Fruit fly (Drosophila melanogaster): Measurements from ENCODE around the gene Kots.

Gene Kots

dm6 chr3R:13915646-13916045 lies 48.3 kb downstream of the Kots start (continued):
- TF ChIP-seq scrt (GFP tag; optimal IDR thresholded peaks at IDR 0.05), result peak; percentile 30
- peak; percentile 31 for TF ChIP-seq CG13624 (GFP tag; optimal IDR thresholded peaks at IDR 0.05)
- peak; percentile 79 for TF ChIP-seq sob (GFP tag; IDR thresholded peaks at IDR 0.05)
- TF ChIP-seq CG4707 (GFP tag; optimal IDR thresholded peaks at IDR 0.05), result peak; percentile 12
- peak; percentile 49 for TF ChIP-seq CG6813 (GFP tag; optimal IDR thresholded peaks at IDR 0.05)
- TF ChIP-seq tll (GFP tag; optimal IDR thresholded peaks at IDR 0.05), result no peak
- peak; percentile 62 for TF ChIP-seq CG13775 (GFP tag; optimal IDR thresholded peaks at IDR 0.05)
- no peak for TF ChIP-seq Drgx (GFP tag; IDR thresholded peaks at IDR 0.05)
- TF ChIP-seq al (GFP tag; IDR thresholded peaks at IDR 0.05), result peak; percentile 54; the same call in 1 of the 2 replicates
- TF ChIP-seq sima (GFP tag; optimal IDR thresholded peaks at IDR 0.05), result no peak
- TF ChIP-seq bcd (GFP tag; optimal IDR thresholded peaks at IDR 0.05), result peak; percentile 68
- no peak for TF ChIP-seq schlank (tag; optimal IDR thresholded peaks at IDR 0.05)
- no peak for TF ChIP-seq CG4282 (GFP tag; optimal IDR thresholded peaks at IDR 0.05)
- TF ChIP-seq Oli (tag; optimal IDR thresholded peaks at IDR 0.05), result peak; percentile 70
- no peak for TF ChIP-seq HLH4C (GFP tag; IDR thresholded peaks at IDR 0.05; ENCODE audit: partially characterized antibody)
- TF ChIP-seq onecut (GFP tag; IDR thresholded peaks at IDR 0.05), result peak; percentile 61
- TF ChIP-seq Dip2 (GFP tag; IDR thresholded peaks at IDR 0.05), result peak; percentile 30; the same call in 1 of the 2 replicates
- TF ChIP-seq sd (tag; optimal IDR thresholded peaks at IDR 0.05), result no peak
- TF ChIP-seq Pdp1 (GFP tag; optimal IDR thresholded peaks at IDR 0.05), result peak; percentile 52 to 62
- TF ChIP-seq br (optimal IDR thresholded peaks at IDR 0.05), result no peak
- 0 out of 2 replicates have a peak, but pooled peaks have one; percentile 50 for TF ChIP-seq ro (GFP tag; IDR thresholded peaks at IDR 0.05)
- no peak for TF ChIP-seq kni (GFP tag; optimal IDR thresholded peaks at IDR 0.05)
- TF ChIP-seq sc (optimal IDR thresholded peaks at IDR 0.05), result no peak
- TF ChIP-seq sc (GFP tag; optimal IDR thresholded peaks at IDR 0.05), result peak; percentile 50
- no peak for TF ChIP-seq mld (GFP tag; IDR thresholded peaks at IDR 0.05; ENCODE audit: partially characterized antibody)
- peak; percentile 44 for TF ChIP-seq CG8290 (GFP tag; optimal IDR thresholded peaks at IDR 0.05)
- TF ChIP-seq CG8290 (tag; optimal IDR thresholded peaks at IDR 0.05), result peak in 1 of 2 experiments; percentile 22
- TF ChIP-seq CG3847 (GFP tag; IDR thresholded peaks at IDR 0.05), result peak; percentile 51
- peak; percentile 36 for TF ChIP-seq Six4 (GFP tag; optimal IDR thresholded peaks at IDR 0.05)
- TF ChIP-seq Taf1 (GFP tag; IDR thresholded peaks at IDR 0.05), result peak; percentile 26; the same call in 1 of the 2 replicates
- peak; percentile 78 for TF ChIP-seq CG7839 (tag; optimal IDR thresholded peaks at IDR 0.05)
- TF ChIP-seq CG11398 (GFP tag; optimal IDR thresholded peaks at IDR 0.05), result no peak
- no peak for TF ChIP-seq Hand (GFP tag; optimal IDR thresholded peaks at IDR 0.05)
- TF ChIP-seq CG9437 (GFP tag; optimal IDR thresholded peaks at IDR 0.05), result peak; percentile 7
- TF ChIP-seq Sry-δ (GFP tag; optimal IDR thresholded peaks at IDR 0.05), result no peak
- no peak for TF ChIP-seq CG6854 (GFP tag; optimal IDR thresholded peaks at IDR 0.05)
- peak; percentile 72 for TF ChIP-seq CG14710 (tag; optimal IDR thresholded peaks at IDR 0.05)
- peak; percentile 77 for TF ChIP-seq Xbp1 (GFP tag; optimal IDR thresholded peaks at IDR 0.05)
- TF ChIP-seq ab (GFP tag; optimal IDR thresholded peaks at IDR 0.05), result no peak
- no peak for TF ChIP-seq Sin3A (optimal IDR thresholded peaks at IDR 0.05)
- TF ChIP-seq Mad (GFP tag; optimal IDR thresholded peaks at IDR 0.05), result peak; percentile 49
- no peak for TF ChIP-seq B-H2 (GFP tag; optimal IDR thresholded peaks at IDR 0.05)
- TF ChIP-seq CG10147 (GFP tag; optimal IDR thresholded peaks at IDR 0.05), result peak; percentile 40
- TF ChIP-seq CG1024 (GFP tag; IDR thresholded peaks at IDR 0.05), result peak; percentile 59
- TF ChIP-seq CG9817 (tag; optimal IDR thresholded peaks at IDR 0.05), result peak; percentile 64
- no peak for TF ChIP-seq CG17912 (GFP tag; optimal IDR thresholded peaks at IDR 0.05)
- peak; percentile 82 for TF ChIP-seq CG6689 (GFP tag; IDR thresholded peaks at IDR 0.05)
- TF ChIP-seq H2.0 (GFP tag; IDR thresholded peaks at IDR 0.05), result peak; percentile 71
- peak; percentile 72 for TF ChIP-seq E2f1 (GFP tag; IDR thresholded peaks at IDR 0.05)
- no peak for TF ChIP-seq CG10431 (GFP tag; optimal IDR thresholded peaks at IDR 0.05)
- TF ChIP-seq HmgZ (tag; optimal IDR thresholded peaks at IDR 0.05), result peak; percentile 11
- no peak for TF ChIP-seq Gsc (GFP tag; IDR thresholded peaks at IDR 0.05)
